Fruit fly (Drosophila melanogaster): ENCODE results near the gene Mettl3.
A peak's percentile ranks its signal among the peaks of the same experiment; 100 is the strongest.

Mettl3 gene

DNA sequence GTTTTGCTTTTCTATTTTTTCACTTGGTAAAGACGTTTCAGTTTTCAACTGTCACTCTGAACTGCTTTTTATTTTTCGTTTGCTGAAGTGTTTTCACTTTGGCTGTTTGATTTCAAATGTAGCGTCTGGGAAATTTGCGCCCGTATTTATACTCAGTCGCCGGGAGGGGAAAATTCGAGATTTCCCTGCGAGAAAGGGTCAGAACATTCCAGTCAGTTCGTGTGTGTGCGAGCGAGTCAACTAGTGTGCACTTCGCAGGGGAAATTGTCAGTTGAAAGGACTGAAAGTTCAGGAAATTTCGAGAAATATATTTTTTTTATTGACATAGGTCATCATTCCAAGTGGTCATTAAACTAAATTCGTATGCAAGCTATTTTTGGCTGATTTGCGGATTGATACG, 25.2 kb downstream of the Mettl3 start, which contains the start of gene Hsp68 (continued):
- TF ChIP-seq cg (GFP tag; optimal IDR thresholded peaks at IDR 0.05): peak; percentile 10
- TF ChIP-seq tll (GFP tag; optimal IDR thresholded peaks at IDR 0.05): peak in 1 of 2 experiments; percentile 27
- TF ChIP-seq CG2199 (GFP tag; IDR thresholded peaks at IDR 0.05): peak; percentile 81; the same call in 2 of the 3 replicates
- no peak for TF ChIP-seq Fer2 (tag; optimal IDR thresholded peaks at IDR 0.05)
- TF ChIP-seq CG17186 (GFP tag; optimal IDR thresholded peaks at IDR 0.05): no peak
- TF ChIP-seq Dfd (GFP tag; optimal IDR thresholded peaks at IDR 0.05): no peak
- TF ChIP-seq bsh (GFP tag; optimal IDR thresholded peaks at IDR 0.05): peak in 1 of 2 experiments; percentile 13
- peak; percentile 58 for TF ChIP-seq Myb (GFP tag; optimal IDR thresholded peaks at IDR 0.05)
- TF ChIP-seq ash1 (GFP tag; optimal IDR thresholded peaks at IDR 0.05): no peak
- TF ChIP-seq CG42726 (GFP tag; IDR thresholded peaks at IDR 0.05; ENCODE audit: partially characterized antibody): no peak
- no peak for TF ChIP-seq HLH54F (GFP tag; optimal IDR thresholded peaks at IDR 0.05)
- TF ChIP-seq CG1832 (GFP tag; optimal IDR thresholded peaks at IDR 0.05): peak; percentile 87
- TF ChIP-seq pzg (GFP tag; optimal IDR thresholded peaks at IDR 0.05): peak; percentile 15
- no peak for TF ChIP-seq Ets65A (GFP tag)
- peak; percentile 15 for TF ChIP-seq CG12769 (tag; optimal IDR thresholded peaks at IDR 0.05)
- TF ChIP-seq Mes4 (GFP tag; optimal IDR thresholded peaks at IDR 0.05): no peak
- TF ChIP-seq CG17912 (GFP tag; optimal IDR thresholded peaks at IDR 0.05): no peak
- peak; percentile 38 for TF ChIP-seq CG17829 (tag; optimal IDR thresholded peaks at IDR 0.05)
- no peak for TF ChIP-seq Antp (GFP tag; optimal IDR thresholded peaks at IDR 0.05)
- peak; percentile 54 for TF ChIP-seq stwl (tag; optimal IDR thresholded peaks at IDR 0.05)
- no peak for TF ChIP-seq CG10462 (GFP tag; optimal IDR thresholded peaks at IDR 0.05)
- TF ChIP-seq bowl (GFP tag; IDR thresholded peaks at IDR 0.05): no peak
- no peak for TF ChIP-seq dpn (GFP tag; optimal IDR thresholded peaks at IDR 0.05)
- peak; percentile 34 for TF ChIP-seq CG8924 (tag; optimal IDR thresholded peaks at IDR 0.05)
- no peak for TF ChIP-seq hkb (optimal IDR thresholded peaks at IDR 0.05)
- TF ChIP-seq hkb (GFP tag; IDR thresholded peaks at IDR 0.05): no peak
- TF ChIP-seq sisA (GFP tag; IDR thresholded peaks at IDR 0.05): no peak
- peak; percentile 29 for TF ChIP-seq CG31365 (tag; optimal IDR thresholded peaks at IDR 0.05)
- no peak for TF ChIP-seq al (GFP tag; IDR thresholded peaks at IDR 0.05)
- no peak for TF ChIP-seq B-H1 (GFP tag; IDR thresholded peaks at IDR 0.05)
- no peak for TF ChIP-seq fd96Cb (tag; optimal IDR thresholded peaks at IDR 0.05)
- peak; percentile 24 for TF ChIP-seq Dp (GFP tag; optimal IDR thresholded peaks at IDR 0.05)
- no peak for TF ChIP-seq pho (GFP tag; optimal IDR thresholded peaks at IDR 0.05)
- TF ChIP-seq nau (GFP tag; optimal IDR thresholded peaks at IDR 0.05): no peak
- TF ChIP-seq wek (GFP tag; optimal IDR thresholded peaks at IDR 0.05): peak; percentile 45
- TF ChIP-seq Dad (GFP tag; optimal IDR thresholded peaks at IDR 0.05): no peak
- TF ChIP-seq Dip3 (GFP tag; optimal IDR thresholded peaks at IDR 0.05): no peak
- peak in 1 of 2 experiments; percentile 78 for TF ChIP-seq Hr78 (GFP tag; optimal IDR thresholded peaks at IDR 0.05)

DNA sequence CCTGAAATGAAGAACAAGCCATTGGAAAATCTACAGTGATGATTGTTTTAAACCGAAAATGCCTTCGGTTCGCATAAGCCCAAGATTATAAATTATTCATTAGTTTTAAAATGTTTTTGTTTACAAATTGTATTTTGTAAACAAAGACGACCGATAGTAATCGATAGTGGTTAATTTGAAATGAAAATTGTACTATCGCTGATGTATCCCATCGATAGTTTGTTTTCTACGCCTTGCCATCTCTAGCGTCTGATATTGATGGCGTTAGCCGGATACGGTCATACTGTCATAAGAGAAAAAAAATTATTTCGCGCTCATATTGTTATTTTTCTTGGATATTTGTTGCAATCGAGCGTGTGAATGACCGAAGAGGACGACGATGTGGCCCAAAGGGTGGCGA, 26.1 kb downstream of the Mettl3 start, which contains the start of gene SMC1:
TSS of gene SMC1 (plus strand) at position 247 of the 400 bp plus-strand sequence.
- TF ChIP-seq kah (GFP tag; optimal IDR thresholded peaks at IDR 0.05): no peak
- peak; percentile 67 for TF ChIP-seq CG32532 (GFP tag; IDR thresholded peaks at IDR 0.05)
- TF ChIP-seq Nf-YA (GFP tag; IDR thresholded peaks at IDR 0.05): no peak
- peak; percentile 100 for TF ChIP-seq Bgb (GFP tag; IDR thresholded peaks at IDR 0.05; ENCODE audit: partially characterized antibody)
- TF ChIP-seq gsb-n (tag; optimal IDR thresholded peaks at IDR 0.05): no peak
- TF ChIP-seq CG11398 (GFP tag; optimal IDR thresholded peaks at IDR 0.05): no peak
- TF ChIP-seq CG1832 (GFP tag; optimal IDR thresholded peaks at IDR 0.05): no peak
- no peak for TF ChIP-seq klu (GFP tag; IDR thresholded peaks at IDR 0.05)
- no peak for TF ChIP-seq gce (GFP tag; IDR thresholded peaks at IDR 0.05)
- TF ChIP-seq cwo (GFP tag; optimal IDR thresholded peaks at IDR 0.05): no peak
- no peak for TF ChIP-seq CG9437 (GFP tag; optimal IDR thresholded peaks at IDR 0.05)
- TF ChIP-seq wdn (GFP tag; IDR thresholded peaks at IDR 0.05): no peak
- TF ChIP-seq trh (GFP tag; optimal IDR thresholded peaks at IDR 0.05): no peak
- no peak for TF ChIP-seq Hmr (GFP tag; optimal IDR thresholded peaks at IDR 0.05)
- TF ChIP-seq salm (tag; optimal IDR thresholded peaks at IDR 0.05): no peak
- TF ChIP-seq da (GFP tag; optimal IDR thresholded peaks at IDR 0.05): no peak

Data from whole organism, embryonic.